Fruit fly (Drosophila melanogaster): Measurements from ENCODE around the gene Cluap1.

DNA sequence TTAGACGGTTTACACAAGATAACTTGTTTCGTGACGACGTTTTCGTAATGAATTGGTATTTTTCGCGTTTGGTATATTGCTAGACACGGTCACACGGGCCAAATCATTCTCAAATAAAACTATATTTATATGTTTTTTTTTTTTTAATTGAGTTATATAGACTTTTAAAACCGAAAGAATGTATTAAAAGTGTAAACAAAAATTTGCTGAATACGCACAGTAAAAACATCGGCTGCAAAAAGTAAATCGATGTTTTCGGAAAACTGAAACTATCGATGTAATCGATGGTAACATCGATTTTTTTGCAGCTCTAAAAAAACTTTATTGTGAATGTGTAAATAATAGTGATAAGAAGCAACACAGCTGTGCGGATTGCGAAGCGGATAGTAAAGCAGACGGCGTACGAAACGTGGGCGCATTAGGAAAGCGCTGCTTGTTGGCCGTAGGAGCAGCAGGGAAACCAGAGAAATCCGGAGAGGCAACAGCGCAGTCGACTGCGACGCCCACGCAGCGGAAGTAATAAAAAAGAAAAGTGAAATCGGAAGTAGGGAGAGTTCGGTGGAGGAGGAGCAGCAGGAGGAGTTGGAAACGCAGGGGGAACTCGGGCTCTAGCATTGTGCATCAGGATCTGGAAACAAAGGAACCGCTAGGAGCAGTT lies 14.3 kb downstream of the Cluap1 start, which contains the start of gene S6kII:
- TF ChIP-seq psq (optimal IDR thresholded peaks at IDR 0.05): no peak
- no peak for TF ChIP-seq pan (optimal IDR thresholded peaks at IDR 0.05)

All from whole organism.